Worm (Caenorhabditis elegans): ENCODE data around the gene srg-1.

srg-1 gene

ce11 chrIII:6207881-6208280, 50.3 kb downstream of the srg-1 start, which contains the start of gene C23G10.2 (continued):
- TF ChIP-seq nhr-48 (tag; optimal IDR thresholded peaks at IDR 0.05) (no peak), snpc-4 (tag; optimal IDR thresholded peaks at IDR 0.05) (no peak), hlh-30 (tag; optimal IDR thresholded peaks at IDR 0.05; ENCODE audit: insufficient read depth) (no peak), nhr-41 (GFP tag; IDR thresholded peaks at IDR 0.05) (0 out of 2 replicates have a peak, but pooled peaks have one; percentile 13), rbr-2 (tag; optimal IDR thresholded peaks at IDR 0.05) (no peak), dmd-6 (GFP tag; IDR thresholded peaks at IDR 0.05) (no peak), ceh-44 (GFP tag; IDR thresholded peaks at IDR 0.05) (no peak), madf-9 (GFP tag; conservative IDR thresholded peaks at IDR 0.05) (no peak), nhr-111 (GFP tag; optimal IDR thresholded peaks at IDR 0.05) (no peak), T26A8.4 (GFP tag; IDR thresholded peaks at IDR 0.05) (0 out of 2 replicates have a peak, but pooled peaks have one; percentile 7), ctbp-1 (GFP tag; IDR thresholded peaks at IDR 0.05) (0 out of 2 replicates have a peak, but pooled peaks have one; percentile 39), nhr-10 (tag; optimal IDR thresholded peaks at IDR 0.05) (no peak), tra-1 (GFP tag; IDR thresholded peaks at IDR 0.05) (no peak), mxl-3 (GFP tag; optimal IDR thresholded peaks at IDR 0.05) (peak; percentile 24), daf-8 (GFP tag; IDR thresholded peaks at IDR 0.05) (no peak), mxl-2 (GFP tag; conservative IDR thresholded peaks at IDR 0.05) (no peak), Y5F2A.4 (GFP tag; optimal IDR thresholded peaks at IDR 0.05) (no peak), lin-29 (GFP tag; IDR thresholded peaks at IDR 0.05) (no peak), Y105C5A.15 (GFP tag; IDR thresholded peaks at IDR 0.05) (no peak), F26F4.8 (GFP tag; conservative IDR thresholded peaks at IDR 0.05) (no peak), Y48G9A.11 (GFP tag; IDR thresholded peaks at IDR 0.05) (peak; percentile 51; the same call in 1 of the 2 replicates), ces-1 (GFP tag; optimal IDR thresholded peaks at IDR 0.05) (no peak), spr-1 (tag; optimal IDR thresholded peaks at IDR 0.05) (no peak), lin-39 (tag; optimal IDR thresholded peaks at IDR 0.05) (no peak), hmg-1.1 (GFP tag; IDR thresholded peaks at IDR 0.05) (no peak), daf-16 (GFP tag; optimal IDR thresholded peaks at IDR 0.05) (no peak), daf-16 (tag; optimal IDR thresholded peaks at IDR 0.05) (no peak), dpl-1 (GFP tag; optimal IDR thresholded peaks at IDR 0.05) (no peak), R02D3.7 (tag; optimal IDR thresholded peaks at IDR 0.05) (no peak), F49E8.2 (tag; optimal IDR thresholded peaks at IDR 0.05; ENCODE audit: borderline replicate concordance) (peak; percentile 43), arid-1 (GFP tag; conservative IDR thresholded peaks at IDR 0.05) (0 out of 2 replicates have a peak, but pooled peaks have one; percentile 16), vab-7 (GFP tag; IDR thresholded peaks at IDR 0.05) (peak; percentile 4; the same call in 1 of the 2 replicates), mdl-1 (tag; optimal IDR thresholded peaks at IDR 0.05) (no peak), zag-1 (tag; optimal IDR thresholded peaks at IDR 0.05) (no peak), ceh-28 (tag; optimal IDR thresholded peaks at IDR 0.05) (no peak), fos-1 (tag; optimal IDR thresholded peaks at IDR 0.05) (no peak), nhr-6 (tag; optimal IDR thresholded peaks at IDR 0.05) (no peak), lir-3 (tag; optimal IDR thresholded peaks at IDR 0.05) (no peak), F10B5.3 (tag; optimal IDR thresholded peaks at IDR 0.05) (no peak), mes-2 (tag; optimal IDR thresholded peaks at IDR 0.05; ENCODE audit: poor library complexity, severe bottlenecking) (peak; percentile 24), pqm-1 (tag; optimal IDR thresholded peaks at IDR 0.05) (no peak), attf-4 (tag; optimal IDR thresholded peaks at IDR 0.05) (no peak), Y75B8A.6 (GFP tag; IDR thresholded peaks at IDR 0.05) (0 out of 2 replicates have a peak, but pooled peaks have one; percentile 25), lim-7 (GFP tag; IDR thresholded peaks at IDR 0.05) (no peak), tag-97 (GFP tag; IDR thresholded peaks at IDR 0.05) (no peak), pha-4 (GFP tag; IDR thresholded peaks at IDR 0.05) (no peak; the same call in 1 of the 2 replicates), pha-4 (tag; optimal IDR thresholded peaks at IDR 0.05) (no peak), F44E2.7 (GFP tag; IDR thresholded peaks at IDR 0.05) (0 out of 2 replicates have a peak, but pooled peaks have one; percentile 7), hlh-11 (tag; optimal IDR thresholded peaks at IDR 0.05) (no peak), saeg-2 (GFP tag; IDR thresholded peaks at IDR 0.05) (no peak), aha-1 (tag) (no peak), egl-43 (GFP tag; IDR thresholded peaks at IDR 0.05) (0 out of 2 replicates have a peak, but pooled peaks have one; percentile 42)
